Fruit fly (Drosophila melanogaster): Measurements from ENCODE around the gene O-fut2.

O-fut2 gene

dm6 chrX:1478276-1479122, 12.7 kb upstream of the O-fut2 start, which contains the start of gene rush (continued):
- peak; percentile 2 for TF ChIP-seq Hr3 (GFP tag; optimal IDR thresholded peaks at IDR 0.05)
- TF ChIP-seq CG17385 (GFP tag; optimal IDR thresholded peaks at IDR 0.05), result peak; percentile 7
- TF ChIP-seq slbo (GFP tag; IDR thresholded peaks at IDR 0.05), result peak; percentile 74
- TF ChIP-seq CG11723 (GFP tag; optimal IDR thresholded peaks at IDR 0.05), result peak; percentile 6
- peak; percentile 64; the same call in 1 of the 3 replicates for TF ChIP-seq CG7357 (GFP tag; IDR thresholded peaks at IDR 0.05)
- TF ChIP-seq CG14710 (tag; optimal IDR thresholded peaks at IDR 0.05), result peak; percentile 43
- peak; percentile 25 for TF ChIP-seq ind (GFP tag; optimal IDR thresholded peaks at IDR 0.05)
- TF ChIP-seq HHEX (GFP tag; optimal IDR thresholded peaks at IDR 0.05), result peak; percentile 22
- TF ChIP-seq CG15073 (GFP tag; optimal IDR thresholded peaks at IDR 0.05), result no peak
- peak; percentile 60 for TF ChIP-seq CG32532 (GFP tag; IDR thresholded peaks at IDR 0.05)
- peak; percentile 50; the same call in 1 of the 3 replicates for TF ChIP-seq CG11456 (GFP tag; IDR thresholded peaks at IDR 0.05)
- TF ChIP-seq her (GFP tag; optimal IDR thresholded peaks at IDR 0.05), result peak; percentile 46
- TF ChIP-seq Fer3 (tag; optimal IDR thresholded peaks at IDR 0.05), result peak; percentile 7
- TF ChIP-seq zf30C (GFP tag; optimal IDR thresholded peaks at IDR 0.05), result peak; percentile 95
- TF ChIP-seq Trl (optimal IDR thresholded peaks at IDR 0.05), result no peak
- no peak for TF ChIP-seq Trl (GFP tag; optimal IDR thresholded peaks at IDR 0.05)
- TF ChIP-seq CG6254 (GFP tag; optimal IDR thresholded peaks at IDR 0.05), result no peak
- peak; percentile 19 for TF ChIP-seq CG3995 (GFP tag; optimal IDR thresholded peaks at IDR 0.05)
- TF ChIP-seq CG10654 (GFP tag; optimal IDR thresholded peaks at IDR 0.05), result no peak
- TF ChIP-seq sisA (GFP tag; IDR thresholded peaks at IDR 0.05), result peak; percentile 14; the same call in 1 of the 2 replicates
- peak; percentile 37 for TF ChIP-seq CG12155 (GFP tag; optimal IDR thresholded peaks at IDR 0.05)
- peak; percentile 5 for TF ChIP-seq kni (GFP tag; optimal IDR thresholded peaks at IDR 0.05)
- TF ChIP-seq CG9817 (tag; optimal IDR thresholded peaks at IDR 0.05), result peak; percentile 35
- peak; percentile 19 for TF ChIP-seq CG3163 (GFP tag; optimal IDR thresholded peaks at IDR 0.05)
- TF ChIP-seq Atf-2 (GFP tag; optimal IDR thresholded peaks at IDR 0.05), result no peak
- 0 out of 3 replicates have a peak, but pooled peaks have one; percentile 10 for TF ChIP-seq CG6175 (GFP tag; IDR thresholded peaks at IDR 0.05)
- no peak for TF ChIP-seq Meics (GFP tag; optimal IDR thresholded peaks at IDR 0.05)
- TF ChIP-seq p53 (GFP tag; optimal IDR thresholded peaks at IDR 0.05), result peak; percentile 6
- peak; percentile 13 to 27 for TF ChIP-seq dpn (GFP tag; optimal IDR thresholded peaks at IDR 0.05)
- peak; percentile 60 for TF ChIP-seq Xbp1 (GFP tag; optimal IDR thresholded peaks at IDR 0.05)
- TF ChIP-seq trem (tag; optimal IDR thresholded peaks at IDR 0.05), result peak; percentile 5
- TF ChIP-seq h (optimal IDR thresholded peaks at IDR 0.05), result no peak
- peak; percentile 63 for TF ChIP-seq lilli (GFP tag; optimal IDR thresholded peaks at IDR 0.05)
- TF ChIP-seq CG17186 (GFP tag; optimal IDR thresholded peaks at IDR 0.05), result peak; percentile 81
- TF ChIP-seq pho (GFP tag; optimal IDR thresholded peaks at IDR 0.05), result peak; percentile 53
- TF ChIP-seq MBD-R2 (GFP tag; IDR thresholded peaks at IDR 0.05), result peak; percentile 69
- peak; percentile 5 for TF ChIP-seq nmo (GFP tag; optimal IDR thresholded peaks at IDR 0.05)
- no peak for TF ChIP-seq Sry-β (GFP tag; optimal IDR thresholded peaks at IDR 0.05)
- TF ChIP-seq zfh1 (GFP tag; IDR thresholded peaks at IDR 0.05), result 0 out of 3 replicates have a peak, but pooled peaks have one; percentile 39
- peak; percentile 32 for TF ChIP-seq CG2116 (GFP tag; optimal IDR thresholded peaks at IDR 0.05)
- TF ChIP-seq Max (GFP tag; optimal IDR thresholded peaks at IDR 0.05), result peak; percentile 6
- TF ChIP-seq nom (GFP tag; optimal IDR thresholded peaks at IDR 0.05), result peak; percentile 17
- TF ChIP-seq Usf (GFP tag; optimal IDR thresholded peaks at IDR 0.05), result no peak
- peak; percentile 49 for TF ChIP-seq CG17829 (tag; optimal IDR thresholded peaks at IDR 0.05)
- peak; percentile 82 for TF ChIP-seq pzg (GFP tag; optimal IDR thresholded peaks at IDR 0.05)
- peak; percentile 61 for TF ChIP-seq Dp (GFP tag; optimal IDR thresholded peaks at IDR 0.05)
- peak; percentile 15 for TF ChIP-seq jumu (GFP tag; optimal IDR thresholded peaks at IDR 0.05)
- peak; percentile 53 for TF ChIP-seq HLHmδ (GFP tag; optimal IDR thresholded peaks at IDR 0.05)
- TF ChIP-seq Ets97D (GFP tag; optimal IDR thresholded peaks at IDR 0.05), result peak; percentile 48
